Fruit fly (Drosophila melanogaster): ENCODE results near the gene Mur11Da.
A peak's percentile ranks its signal among the peaks of the same experiment; 100 is the strongest.

The Mur11Da gene

dm6 chrX:12937825-12938520 is 29.7 kb upstream of the Mur11Da start (continued):
- TF ChIP-seq sqz (GFP tag; optimal IDR thresholded peaks at IDR 0.05) (peak; percentile 39), nerfin-2 (GFP tag; IDR thresholded peaks at IDR 0.05; ENCODE audit: partially characterized antibody) (no peak), Blimp-1 (GFP tag; optimal IDR thresholded peaks at IDR 0.05) (peak; percentile 49), CG8281 (tag; optimal IDR thresholded peaks at IDR 0.05) (no peak), CG10979 (tag; optimal IDR thresholded peaks at IDR 0.05) (peak; percentile 60), CG8924 (tag; optimal IDR thresholded peaks at IDR 0.05) (peak; percentile 59), CG10431 (GFP tag; optimal IDR thresholded peaks at IDR 0.05) (no peak), Nf-YC (tag; optimal IDR thresholded peaks at IDR 0.05) (peak; percentile 61), insv (GFP tag; optimal IDR thresholded peaks at IDR 0.05) (peak in 1 of 2 experiments; percentile 45), zf30C (GFP tag; optimal IDR thresholded peaks at IDR 0.05) (peak; percentile 78), CG18599 (GFP tag; optimal IDR thresholded peaks at IDR 0.05) (peak; percentile 82), zfh2 (GFP tag; optimal IDR thresholded peaks at IDR 0.05) (no peak), vvl (GFP tag; IDR thresholded peaks at IDR 0.05) (peak; percentile 31; the same call in 1 of the 2 replicates), NfI (GFP tag; optimal IDR thresholded peaks at IDR 0.05) (peak; percentile 4), Atf-2 (GFP tag; optimal IDR thresholded peaks at IDR 0.05) (no peak), CG18619 (GFP tag; optimal IDR thresholded peaks at IDR 0.05) (peak; percentile 17), ewg (GFP tag; optimal IDR thresholded peaks at IDR 0.05) (peak; percentile 77), Opbp (GFP tag; IDR thresholded peaks at IDR 0.05; ENCODE audit: partially characterized antibody) (no peak), lola (GFP tag; optimal IDR thresholded peaks at IDR 0.05) (peak in 1 of 3 experiments; percentile 43), bab2 (GFP tag; optimal IDR thresholded peaks at IDR 0.05) (no peak), MTF-1 (GFP tag; optimal IDR thresholded peaks at IDR 0.05; ENCODE audit: borderline replicate concordance) (no peak), CG15514 (GFP tag; optimal IDR thresholded peaks at IDR 0.05) (peak; percentile 23), CG12659 (GFP tag; optimal IDR thresholded peaks at IDR 0.05) (peak; percentile 29), chinmo (GFP tag; IDR thresholded peaks at IDR 0.05; ENCODE audit: partially characterized antibody) (0 out of 4 replicates have a peak, but pooled peaks have one; percentile 56), CG11560 (tag; IDR thresholded peaks at IDR 0.05) (no peak), CG13775 (GFP tag; optimal IDR thresholded peaks at IDR 0.05) (peak; percentile 5), unpg (GFP tag; optimal IDR thresholded peaks at IDR 0.05) (peak; percentile 44), CG11247 (GFP tag; IDR thresholded peaks at IDR 0.05) (no peak), CG8290 (GFP tag; optimal IDR thresholded peaks at IDR 0.05) (no peak), CG8290 (tag; optimal IDR thresholded peaks at IDR 0.05) (no peak), Sox100B (GFP tag; optimal IDR thresholded peaks at IDR 0.05) (peak; percentile 59), Bgb (GFP tag; IDR thresholded peaks at IDR 0.05; ENCODE audit: partially characterized antibody) (no peak), CG6689 (GFP tag; IDR thresholded peaks at IDR 0.05) (peak; percentile 31; the same call in 1 of the 2 replicates), yki (optimal IDR thresholded peaks at IDR 0.05) (peak; percentile 54), tx (GFP tag; optimal IDR thresholded peaks at IDR 0.05) (no peak), Myb (GFP tag; optimal IDR thresholded peaks at IDR 0.05) (no peak), kah (GFP tag; optimal IDR thresholded peaks at IDR 0.05) (no peak), Sox102F (GFP tag; optimal IDR thresholded peaks at IDR 0.05) (peak; percentile 56), slbo (GFP tag; IDR thresholded peaks at IDR 0.05) (peak; percentile 42; the same call in 1 of the 2 replicates), chif (GFP tag; optimal IDR thresholded peaks at IDR 0.05) (no peak), gce (GFP tag; IDR thresholded peaks at IDR 0.05) (0 out of 3 replicates have a peak, but pooled peaks have one; percentile 19), btn (GFP tag; optimal IDR thresholded peaks at IDR 0.05) (no peak), CG17361 (GFP tag; IDR thresholded peaks at IDR 0.05) (peak; percentile 56), gem (tag; optimal IDR thresholded peaks at IDR 0.05) (peak; percentile 76), Dek (tag; optimal IDR thresholded peaks at IDR 0.05) (peak; percentile 28), Hr3 (GFP tag; optimal IDR thresholded peaks at IDR 0.05) (peak; percentile 20), dysf (GFP tag; IDR thresholded peaks at IDR 0.05) (peak; percentile 59; the same call in 2 of the 3 replicates), scrt (GFP tag; optimal IDR thresholded peaks at IDR 0.05) (peak; percentile 28)
